Worm (Caenorhabditis elegans): ENCODE measurements around the gene K02E10.7.

Gene K02E10.7

ce11 chrX:2488526-2489098 is 19.7 kb downstream of the K02E10.7 start, which contains the start of gene hid-1:
TSS of gene hid-1 (plus strand) at chrX:2489048.
- TF ChIP-seq T22C8.4 (GFP tag; IDR thresholded peaks at IDR 0.05) (0 out of 2 replicates have a peak, but pooled peaks have one; percentile 31), cog-1 (tag; optimal IDR thresholded peaks at IDR 0.05) (no peak)

- TF ChIP-seq med-1 (GFP tag; optimal IDR thresholded peaks at IDR 0.05; ENCODE audit: insufficient read depth), result no peak
- TF ChIP-seq cog-1 (tag; optimal IDR thresholded peaks at IDR 0.05), result no peak
- TF ChIP-seq tab-1 (GFP tag; IDR thresholded peaks at IDR 0.05), result no peak
- no peak for TF ChIP-seq flt-1 (GFP tag; IDR thresholded peaks at IDR 0.05)
- no peak for TF ChIP-seq T22C8.4 (GFP tag; IDR thresholded peaks at IDR 0.05)
- no peak for TF ChIP-seq ref-1 (GFP tag; conservative IDR thresholded peaks at IDR 0.05)
- TF ChIP-seq ztf-29 (GFP tag; IDR thresholded peaks at IDR 0.05), result no peak
- TF ChIP-seq klf-2 (GFP tag; conservative IDR thresholded peaks at IDR 0.05), result no peak
- TF ChIP-seq ztf-23 (GFP tag; IDR thresholded peaks at IDR 0.05), result no peak
Observed at ce11 chrX:2483078-2483477, 25.3 kb downstream of the K02E10.7 start, which contains the start of gene K02E10.4. TSS of gene K02E10.4 (plus strand) at chrX:2483263.

ce11 chrX:2482622-2483021 is 25.7 kb downstream of the K02E10.7 start, which contains the start of gene K02E10.6:
TSS of gene K02E10.6 (minus strand) at chrX:2482770.
- no peak for TF ChIP-seq flt-1 (GFP tag; IDR thresholded peaks at IDR 0.05)
- TF ChIP-seq klf-2 (GFP tag; conservative IDR thresholded peaks at IDR 0.05), result no peak
- no peak for TF ChIP-seq cog-1 (tag; optimal IDR thresholded peaks at IDR 0.05)
- no peak for TF ChIP-seq T22C8.4 (GFP tag; IDR thresholded peaks at IDR 0.05)
- TF ChIP-seq tab-1 (GFP tag; IDR thresholded peaks at IDR 0.05), result no peak
- no peak for TF ChIP-seq ztf-29 (GFP tag; IDR thresholded peaks at IDR 0.05)
- TF ChIP-seq ztf-23 (GFP tag; IDR thresholded peaks at IDR 0.05), result no peak
- TF ChIP-seq ref-1 (GFP tag; conservative IDR thresholded peaks at IDR 0.05), result no peak
- TF ChIP-seq med-1 (GFP tag; optimal IDR thresholded peaks at IDR 0.05; ENCODE audit: insufficient read depth), result no peak

ce11 chrX:2478823-2479222 is 29.5 kb downstream of the K02E10.7 start, which contains the start of gene K02E10.5:
TSS of gene K02E10.5 (minus strand) at chrX:2478923.
- TF ChIP-seq med-1 (GFP tag; optimal IDR thresholded peaks at IDR 0.05; ENCODE audit: insufficient read depth), result no peak
- no peak for TF ChIP-seq tab-1 (GFP tag; IDR thresholded peaks at IDR 0.05)
- TF ChIP-seq ref-1 (GFP tag; conservative IDR thresholded peaks at IDR 0.05), result no peak
- no peak for TF ChIP-seq flt-1 (GFP tag; IDR thresholded peaks at IDR 0.05)
- no peak for TF ChIP-seq ztf-29 (GFP tag; IDR thresholded peaks at IDR 0.05)
- TF ChIP-seq cog-1 (tag; optimal IDR thresholded peaks at IDR 0.05), result no peak
- no peak for TF ChIP-seq T22C8.4 (GFP tag; IDR thresholded peaks at IDR 0.05)
- no peak for TF ChIP-seq klf-2 (GFP tag; conservative IDR thresholded peaks at IDR 0.05)
- TF ChIP-seq ztf-23 (GFP tag; IDR thresholded peaks at IDR 0.05), result no peak

- TF ChIP-seq ref-1 (GFP tag; conservative IDR thresholded peaks at IDR 0.05) (no peak), tab-1 (GFP tag; IDR thresholded peaks at IDR 0.05) (no peak), med-1 (GFP tag; optimal IDR thresholded peaks at IDR 0.05; ENCODE audit: insufficient read depth) (no peak), flt-1 (GFP tag; IDR thresholded peaks at IDR 0.05) (no peak), T22C8.4 (GFP tag; IDR thresholded peaks at IDR 0.05) (no peak), klf-2 (GFP tag; conservative IDR thresholded peaks at IDR 0.05) (no peak), ztf-23 (GFP tag; IDR thresholded peaks at IDR 0.05) (no peak), cog-1 (tag; optimal IDR thresholded peaks at IDR 0.05) (no peak), ztf-29 (GFP tag; IDR thresholded peaks at IDR 0.05) (no peak)
Observed at ce11 chrX:2475873-2476272, 32.5 kb downstream of the K02E10.7 start, which contains the start of gene R04B3.3. TSS of gene R04B3.3 (minus strand) at chrX:2475973.

- TF ChIP-seq klf-2 (GFP tag; conservative IDR thresholded peaks at IDR 0.05) (no peak), med-1 (GFP tag; optimal IDR thresholded peaks at IDR 0.05; ENCODE audit: insufficient read depth) (no peak)
Observed at ce11 chrX:2473618-2474017, 34.7 kb downstream of the K02E10.7 start, which contains the start of gene R04B3.2. TSS of gene R04B3.2 (minus strand) at chrX:2473718.

ce11 chrX:2471303-2471702 is 37.0 kb downstream of the K02E10.7 start, which contains the start of gene R04B3.1:
TSS of gene R04B3.1 (minus strand) at chrX:2471403.
- TF ChIP-seq med-1 (GFP tag; optimal IDR thresholded peaks at IDR 0.05; ENCODE audit: insufficient read depth) (no peak), ztf-23 (GFP tag; IDR thresholded peaks at IDR 0.05) (no peak), tab-1 (GFP tag; IDR thresholded peaks at IDR 0.05) (no peak), klf-2 (GFP tag; conservative IDR thresholded peaks at IDR 0.05) (no peak), flt-1 (GFP tag; IDR thresholded peaks at IDR 0.05) (no peak)

ce11 chrX:2464064-2464463 is 44.3 kb downstream of the K02E10.7 start:
- no peak for TF ChIP-seq ztf-29 (GFP tag; IDR thresholded peaks at IDR 0.05)
- TF ChIP-seq ztf-23 (GFP tag; IDR thresholded peaks at IDR 0.05), result no peak
- no peak for TF ChIP-seq T22C8.4 (GFP tag; IDR thresholded peaks at IDR 0.05)

ce11 chrX:2461742-2462141 is 46.6 kb downstream of the K02E10.7 start:
- TF ChIP-seq T22C8.4 (GFP tag; IDR thresholded peaks at IDR 0.05) (no peak), ztf-23 (GFP tag; IDR thresholded peaks at IDR 0.05) (no peak), tab-1 (GFP tag; IDR thresholded peaks at IDR 0.05) (no peak), ztf-29 (GFP tag; IDR thresholded peaks at IDR 0.05) (no peak), ref-1 (GFP tag; conservative IDR thresholded peaks at IDR 0.05) (no peak), med-1 (GFP tag; optimal IDR thresholded peaks at IDR 0.05; ENCODE audit: insufficient read depth) (no peak), klf-2 (GFP tag; conservative IDR thresholded peaks at IDR 0.05) (no peak), flt-1 (GFP tag; IDR thresholded peaks at IDR 0.05) (no peak), cog-1 (tag; optimal IDR thresholded peaks at IDR 0.05) (no peak)

ce11 chrX:2459793-2460192 is 48.6 kb downstream of the K02E10.7 start, which contains the start of gene fox-1:
TSS of gene fox-1 (minus strand) at chrX:2459893.
- TF ChIP-seq ref-1 (GFP tag; conservative IDR thresholded peaks at IDR 0.05) (no peak), med-1 (GFP tag; optimal IDR thresholded peaks at IDR 0.05; ENCODE audit: insufficient read depth) (no peak), ztf-23 (GFP tag; IDR thresholded peaks at IDR 0.05) (no peak), ztf-29 (GFP tag; IDR thresholded peaks at IDR 0.05) (no peak), flt-1 (GFP tag; IDR thresholded peaks at IDR 0.05) (no peak)

All from whole organism, midembryonic.